Fruit fly (Drosophila melanogaster) whole organism: ENCODE data around the gene CG33510.

Experiments
- psq ChIP-seq: fragments of >200 bp; optimal IDR thresholded peaks from 2 replicates; lab custom pipeline; 2017
- usp ChIP-seq: fragments of >200 bp; optimal IDR thresholded peaks from 2 replicates; lab custom pipeline; 2017; ENCODE audit warnings: missing biosample characterization, missing genetic modification characterization, mixed read lengths

DNA sequence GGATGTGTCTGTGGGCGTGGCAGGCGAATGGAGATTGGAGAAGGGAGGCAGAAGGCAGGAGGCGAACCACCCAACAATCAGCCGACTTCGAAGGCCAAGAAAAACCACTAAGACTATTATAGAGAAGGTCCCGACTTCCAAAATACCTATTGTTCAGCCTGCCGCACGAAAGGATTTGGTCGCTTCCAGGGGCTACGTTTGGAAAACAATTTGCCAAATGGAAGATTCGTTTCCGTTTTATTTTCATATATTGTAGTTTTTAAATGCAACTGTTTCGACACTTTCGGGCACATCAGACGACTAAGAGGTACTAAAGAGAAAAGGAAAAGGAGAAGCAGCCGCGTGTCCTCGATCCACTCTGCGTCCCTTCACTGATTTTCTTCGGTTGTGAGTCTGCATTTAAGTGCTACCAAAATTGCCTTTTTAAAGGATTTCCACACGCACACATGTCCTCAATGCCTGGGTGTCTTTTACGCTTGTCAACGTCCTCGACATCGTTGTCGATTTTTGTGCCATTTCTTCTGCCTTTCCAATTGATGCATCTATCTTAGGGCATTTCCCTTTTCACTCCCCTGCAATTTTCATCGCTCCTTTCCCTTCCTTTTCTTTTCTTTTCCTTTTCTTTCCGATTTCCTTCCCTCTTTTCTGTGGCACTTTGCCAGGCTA, 48.3 kb downstream of the CG33510 start:
- TF ChIP-seq usp (GFP tag; lab: Kevin White, UChicago) = no peak
- no peak for TF ChIP-seq psq (lab: Kevin White, UChicago)
